Fruit fly (Drosophila melanogaster) whole organism, prepupa: Measurements from ENCODE around the gene wake.

Experiments used
- Blimp-1 ChIP-seq: fragments of 200-800 bp; sonication (Bioruptor generic); optimal IDR thresholded peaks from 3 replicates; lab custom pipeline; 2017; ENCODE audit warnings: missing biosample characterization, missing genetic modification characterization, mild to moderate bottlenecking, moderate library complexity, missing genetic modification reagents
- CG10631 ChIP-seq: fragments of 200-800 bp; sonication (Bioruptor generic); optimal IDR thresholded peaks from 2 replicates; lab custom pipeline; 2016; ENCODE audit warnings: missing biosample characterization, missing genetic modification characterization
- CG10669 ChIP-seq: fragments of 200-800 bp; sonication (Bioruptor generic); optimal IDR thresholded peaks from 3 replicates; lab custom pipeline; 2018; ENCODE audit warnings: missing biosample characterization, mild to moderate bottlenecking, missing genetic modification characterization, moderate library complexity
- CG16779 ChIP-seq: fragments of 200-800 bp; sonication (Bioruptor generic); optimal IDR thresholded peaks from 3 replicates; lab custom pipeline; 2017; ENCODE audit warnings: missing biosample characterization, mild to moderate bottlenecking, missing genetic modification characterization
- CG6163 ChIP-seq: fragments of 200-800 bp; sonication (Bioruptor generic); IDR thresholded peaks from 3 replicates; pipeline ENCODE4 v1.3.6; 2022; ENCODE audit warnings: missing biosample characterization, missing genetic modification characterization
- Ets96B ChIP-seq: fragments of 200-800 bp; optimal IDR thresholded peaks from 2 replicates; lab custom pipeline; 2019; ENCODE audit warnings: missing biosample characterization, mild to moderate bottlenecking, missing genetic modification characterization, moderate library complexity
- Hr39 ChIP-seq: fragments of 200-800 bp; sonication (Bioruptor generic); optimal IDR thresholded peaks from 2 replicates; lab custom pipeline; 2016; ENCODE audit warnings: missing biosample characterization, missing genetic modification characterization
- Sox102F ChIP-seq: fragments of 200-800 bp; sonication (Bioruptor generic); optimal IDR thresholded peaks from 2 replicates; lab custom pipeline; 2016; ENCODE audit warnings: missing biosample characterization, mild to moderate bottlenecking, missing genetic modification characterization
- acj6 ChIP-seq: fragments of 200-800 bp; sonication (Bioruptor generic); optimal IDR thresholded peaks from 3 replicates; lab custom pipeline; 2016; ENCODE audit warnings: missing biosample characterization, missing genetic modification characterization
- dsx ChIP-seq: fragments of 200-800 bp; optimal IDR thresholded peaks from 3 replicates; lab custom pipeline; 2019; ENCODE audit warnings: missing biosample characterization, mild to moderate bottlenecking, missing genetic modification characterization, moderate library complexity; ENCODE audit not compliant: poor library complexity, severe bottlenecking
- esn ChIP-seq: fragments of 200-800 bp; sonication (Bioruptor generic); optimal IDR thresholded peaks from 2 replicates; lab custom pipeline; 2016; ENCODE audit warnings: missing biosample characterization, mild to moderate bottlenecking, missing genetic modification characterization, moderate library complexity
- salr ChIP-seq, 2 experiments: fragments of 200-800 bp; sonication (Bioruptor generic); optimal IDR thresholded peaks; 3 replicates each; lab custom pipeline; 2016 to 2018; ENCODE audit warnings: missing biosample characterization in 2 of 2, missing genetic modification characterization in 2 of 2, mild to moderate bottlenecking in 1 of 2
- spab ChIP-seq: fragments of 200-800 bp; sonication (Bioruptor generic); optimal IDR thresholded peaks from 2 replicates; lab custom pipeline; 2017; ENCODE audit warnings: missing biosample characterization, mild to moderate bottlenecking, missing genetic modification characterization, missing genetic modification reagents
- ss ChIP-seq, 2 experiments: fragments of 200-800 bp; sonication (Bioruptor generic); optimal IDR thresholded peaks; 2 replicates in 1 of 2; 3 replicates in 1 of 2; lab custom pipeline; 2017 to 2018; ENCODE audit warnings: mild to moderate bottlenecking in 2 of 2, missing biosample characterization in 2 of 2, missing genetic modification characterization in 2 of 2, moderate library complexity in 1 of 2

DNA sequence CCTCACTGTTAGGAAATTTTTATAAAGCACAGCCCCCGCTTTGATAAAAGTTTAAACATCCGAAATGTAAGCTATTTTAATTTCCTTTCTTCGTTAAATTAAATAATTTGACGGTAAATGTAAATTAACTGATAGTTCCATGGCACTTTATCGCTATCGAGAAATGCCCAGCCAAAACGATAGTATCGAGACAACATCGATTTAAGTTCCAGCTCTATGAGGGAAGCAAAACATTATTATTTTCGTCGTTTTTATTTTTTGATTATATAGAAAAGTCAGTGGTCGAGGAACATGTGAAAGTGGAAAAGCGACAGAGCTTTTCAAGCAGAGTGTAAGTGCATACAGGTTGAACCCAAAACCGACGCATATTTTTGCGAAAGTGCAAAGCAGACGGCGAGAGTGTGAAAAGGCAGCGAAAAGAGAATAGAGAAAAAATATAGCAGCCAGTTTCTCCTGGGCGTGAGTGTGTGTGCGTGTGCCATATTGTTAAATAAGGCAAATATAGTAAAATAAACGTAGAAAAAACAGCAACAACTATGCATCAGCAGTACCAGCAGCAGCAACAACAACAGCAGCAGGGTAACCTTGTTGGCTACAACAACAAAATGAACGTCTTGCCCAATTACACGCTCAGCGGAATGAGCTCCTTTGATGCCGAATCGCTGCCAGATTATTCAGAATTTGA is 87.3 kb downstream of the wake start, which contains the start of gene CG45049:
- TF ChIP-seq CG10669 (GFP tag; lab: Kevin White, UChicago), result no peak
- peak; percentile 34 for TF ChIP-seq CG10631 (GFP tag; lab: Kevin White, UChicago)
- no peak for TF ChIP-seq CG6163 (GFP tag; lab: Robert Waterston, UW)
- no peak for TF ChIP-seq Ets96B (tag; lab: Kevin White, UChicago)
- TF ChIP-seq CG16779 (tag; lab: Kevin White, UChicago), result peak; percentile 2
- no peak for TF ChIP-seq acj6 (GFP tag; lab: Kevin White, UChicago)
- no peak for TF ChIP-seq ss (GFP tag; optimal IDR thresholded peaks at IDR 0.05; lab: Kevin White, UChicago)
- no peak for TF ChIP-seq salr (GFP tag; optimal IDR thresholded peaks at IDR 0.05; lab: Kevin White, UChicago)
- TF ChIP-seq spab, result no peak
- no peak for TF ChIP-seq esn (GFP tag; lab: Kevin White, UChicago)
- TF ChIP-seq Hr39 (GFP tag; lab: Kevin White, UChicago), result peak; percentile 31
- no peak for TF ChIP-seq Blimp-1 (GFP tag; lab: Kevin White, UChicago)
- no peak for TF ChIP-seq dsx (GFP tag; lab: Kevin White, UChicago)
- no peak for TF ChIP-seq Sox102F (GFP tag; lab: Kevin White, UChicago)
